Fruit fly (Drosophila melanogaster): ENCODE data around the gene Kif3C.

Kif3C gene

DNA sequence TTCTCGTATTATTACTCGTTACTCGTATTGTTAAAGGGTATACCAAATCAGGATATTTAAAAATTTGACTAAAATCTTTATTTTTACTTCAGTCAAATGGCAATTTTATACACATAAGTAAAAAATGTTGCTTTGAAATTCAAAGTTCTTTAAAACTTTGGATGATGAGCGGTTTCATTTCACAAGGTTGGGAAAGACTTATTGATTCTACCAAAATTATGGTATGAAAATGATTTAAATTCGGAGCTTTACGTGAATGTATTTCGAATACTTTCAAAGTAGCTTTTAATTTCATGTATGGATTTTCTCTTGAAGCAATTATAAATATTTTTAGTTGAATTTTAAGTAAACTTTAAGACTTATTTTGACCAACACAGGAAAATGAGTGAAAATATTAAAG is at the start of gene Kif3C:
Gene Kif3C, plus strand, starts transcription at position 301 of the 400 bp plus-strand sequence.
- no peak for TF ChIP-seq Eip93F (GFP tag; optimal IDR thresholded peaks at IDR 0.05)
- no peak for TF ChIP-seq CG10669 (GFP tag; optimal IDR thresholded peaks at IDR 0.05)
- no peak for TF ChIP-seq CG11294 (GFP tag; IDR thresholded peaks at IDR 0.05)
- TF ChIP-seq lz (GFP tag; optimal IDR thresholded peaks at IDR 0.05), result no peak
- no peak for TF ChIP-seq Hr38 (GFP tag; optimal IDR thresholded peaks at IDR 0.05)
- no peak for TF ChIP-seq CG8119 (GFP tag; IDR thresholded peaks at IDR 0.05)
- no peak for TF ChIP-seq CG6808 (GFP tag; optimal IDR thresholded peaks at IDR 0.05)
- TF ChIP-seq spab (GFP tag; optimal IDR thresholded peaks at IDR 0.05), result no peak
- no peak for TF ChIP-seq Hr4 (GFP tag; optimal IDR thresholded peaks at IDR 0.05)
- no peak for TF ChIP-seq salr (GFP tag; optimal IDR thresholded peaks at IDR 0.05)
- no peak for TF ChIP-seq Blimp-1 (GFP tag; optimal IDR thresholded peaks at IDR 0.05)

DNA sequence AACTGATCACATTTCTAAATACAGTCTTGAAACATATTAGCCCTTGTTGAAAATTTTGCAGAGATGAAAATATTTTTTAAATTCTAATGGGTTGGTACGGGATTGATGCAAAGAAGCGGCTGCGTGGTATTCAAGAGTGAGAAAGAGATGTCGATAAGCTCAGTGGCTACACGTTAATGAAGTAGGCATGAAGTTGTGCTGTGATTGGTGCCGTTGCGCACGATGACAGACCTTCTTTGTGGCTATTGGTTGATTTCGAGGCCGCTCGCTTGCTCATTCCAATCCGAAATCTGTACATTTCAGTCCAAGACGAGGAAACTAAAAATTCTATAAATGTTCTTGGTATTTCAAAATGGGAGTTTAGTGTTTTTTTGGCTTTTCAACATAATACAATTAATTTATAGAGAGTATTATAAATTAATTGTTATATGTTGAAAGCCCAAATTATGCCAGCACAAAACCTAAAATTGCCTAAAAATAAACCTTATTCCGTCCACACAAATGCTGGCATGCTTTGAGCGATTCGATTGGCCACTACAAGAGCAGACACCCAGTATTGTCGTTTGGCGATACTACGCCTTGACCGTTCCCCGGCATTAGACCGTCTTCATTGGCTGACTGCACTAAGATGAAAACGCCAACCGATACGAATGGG is 49.5 kb upstream of the Kif3C start:
- TF ChIP-seq Met (GFP tag; optimal IDR thresholded peaks at IDR 0.05), result no peak
- no peak for TF ChIP-seq pdm3 (GFP tag; optimal IDR thresholded peaks at IDR 0.05)
- TF ChIP-seq Ets21C (GFP tag; optimal IDR thresholded peaks at IDR 0.05), result no peak
- TF ChIP-seq CG16779 (tag; optimal IDR thresholded peaks at IDR 0.05), result no peak
- TF ChIP-seq salr (GFP tag; optimal IDR thresholded peaks at IDR 0.05), result no peak

DNA sequence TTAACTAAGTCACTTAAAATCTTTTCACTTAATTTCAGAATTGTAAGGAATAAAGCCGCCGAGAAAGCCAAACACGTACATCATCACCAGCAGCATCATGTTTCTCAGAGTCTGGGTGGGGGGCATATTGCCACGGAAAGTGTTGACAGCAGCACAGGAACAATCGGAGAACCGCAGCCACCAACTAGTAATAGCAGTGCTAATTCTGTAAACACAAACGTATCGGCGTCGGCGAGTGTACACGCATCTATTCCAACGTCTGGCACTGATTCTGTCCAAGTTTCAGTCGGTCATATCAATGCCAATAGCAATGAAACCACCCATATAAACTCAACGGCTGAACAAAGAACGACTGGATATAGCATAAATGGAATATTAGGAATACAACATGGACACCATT is 41.2 kb upstream of the Kif3C start:
- TF ChIP-seq CG11294 (GFP tag; IDR thresholded peaks at IDR 0.05) (no peak), lz (GFP tag; optimal IDR thresholded peaks at IDR 0.05) (no peak), Smox (GFP tag; optimal IDR thresholded peaks at IDR 0.05) (no peak), dsx (GFP tag; optimal IDR thresholded peaks at IDR 0.05; ENCODE audit: poor library complexity, severe bottlenecking) (no peak), acj6 (GFP tag; optimal IDR thresholded peaks at IDR 0.05) (no peak), CG3919 (GFP tag; optimal IDR thresholded peaks at IDR 0.05) (no peak), CG9139 (GFP tag; optimal IDR thresholded peaks at IDR 0.05) (no peak), fd85E (GFP tag; optimal IDR thresholded peaks at IDR 0.05) (no peak), achi (GFP tag; optimal IDR thresholded peaks at IDR 0.05) (no peak), Eip93F (GFP tag; optimal IDR thresholded peaks at IDR 0.05) (no peak), Met (GFP tag; optimal IDR thresholded peaks at IDR 0.05) (no peak), Hr38 (GFP tag; optimal IDR thresholded peaks at IDR 0.05) (no peak), CG6163 (GFP tag; IDR thresholded peaks at IDR 0.05) (no peak), CG10631 (GFP tag; optimal IDR thresholded peaks at IDR 0.05) (no peak), Lpt (GFP tag; optimal IDR thresholded peaks at IDR 0.05) (no peak), ss (GFP tag; optimal IDR thresholded peaks at IDR 0.05) (no peak)

DNA sequence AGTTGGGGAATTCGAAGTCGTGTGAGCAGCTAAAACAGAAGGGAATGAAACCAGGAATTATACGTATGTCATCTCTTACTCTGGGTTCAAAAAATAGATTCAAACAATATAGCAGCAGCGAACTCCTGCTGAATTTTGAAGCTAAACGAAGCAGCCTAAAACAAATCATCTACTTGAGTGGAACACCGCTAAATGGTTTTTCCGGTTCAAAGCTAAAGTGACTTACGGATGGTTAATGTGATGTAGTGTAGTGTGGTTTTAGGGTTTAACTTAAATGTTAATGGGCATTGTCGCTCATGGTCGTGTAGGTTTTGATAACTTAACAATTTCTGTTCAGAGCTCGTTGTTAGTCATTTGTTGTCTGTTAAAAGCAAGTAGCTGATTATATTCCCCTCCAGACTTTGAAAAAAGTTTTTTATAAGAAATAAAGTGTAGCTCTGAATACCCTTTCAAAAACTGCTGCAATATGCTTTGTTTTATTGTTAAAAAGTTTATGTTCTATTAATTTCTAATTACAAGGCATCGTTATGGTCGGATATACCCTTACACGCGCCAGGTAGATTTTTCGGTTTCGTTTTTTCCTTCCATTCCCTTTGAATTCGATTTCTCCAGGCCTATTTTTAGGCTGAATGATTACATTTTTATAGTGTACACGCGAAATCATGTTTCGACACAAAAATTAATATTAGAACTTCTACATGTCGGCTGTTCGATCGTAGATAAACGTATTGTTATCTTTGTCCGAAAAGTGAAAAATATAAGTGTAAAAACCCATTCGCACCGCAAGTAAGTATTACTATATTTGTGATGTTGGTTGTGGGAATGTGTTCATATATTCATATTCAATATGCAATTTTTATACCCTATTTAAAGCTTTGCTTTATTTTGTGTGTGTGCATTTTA is 34.1 kb upstream of the Kif3C start:
- TF ChIP-seq esn (GFP tag; optimal IDR thresholded peaks at IDR 0.05) (peak; percentile 96), CG7368 (GFP tag; optimal IDR thresholded peaks at IDR 0.05) (no peak), topi (GFP tag; optimal IDR thresholded peaks at IDR 0.05) (peak; percentile 93), eg (GFP tag; IDR thresholded peaks at IDR 0.05) (no peak), CG8319 (GFP tag; optimal IDR thresholded peaks at IDR 0.05) (peak; percentile 85), CG3032 (tag; optimal IDR thresholded peaks at IDR 0.05) (peak; percentile 85), Hr38 (GFP tag; optimal IDR thresholded peaks at IDR 0.05) (peak; percentile 47), CG6163 (GFP tag; IDR thresholded peaks at IDR 0.05) (no peak), fd85E (GFP tag; optimal IDR thresholded peaks at IDR 0.05) (peak; percentile 68), CG32006 (GFP tag; optimal IDR thresholded peaks at IDR 0.05) (no peak), CG9139 (GFP tag; optimal IDR thresholded peaks at IDR 0.05) (no peak), Met (GFP tag; optimal IDR thresholded peaks at IDR 0.05) (peak; percentile 94), Ets96B (tag; optimal IDR thresholded peaks at IDR 0.05) (peak; percentile 92), dac (GFP tag; optimal IDR thresholded peaks at IDR 0.05) (peak; percentile 88), CG1621 (tag; optimal IDR thresholded peaks at IDR 0.05) (no peak), CG11294 (GFP tag; IDR thresholded peaks at IDR 0.05) (no peak), Hr4 (GFP tag; optimal IDR thresholded peaks at IDR 0.05) (peak; percentile 96), fd59A (GFP tag; optimal IDR thresholded peaks at IDR 0.05) (no peak), Gug (GFP tag; IDR thresholded peaks at IDR 0.05) (no peak), spab (GFP tag; optimal IDR thresholded peaks at IDR 0.05) (no peak), CG11762 (GFP tag; optimal IDR thresholded peaks at IDR 0.05; ENCODE audit: insufficient read depth) (peak; percentile 89), Sox15 (GFP tag; optimal IDR thresholded peaks at IDR 0.05) (peak; percentile 74), CG3919 (GFP tag; optimal IDR thresholded peaks at IDR 0.05) (no peak), CG10631 (GFP tag; optimal IDR thresholded peaks at IDR 0.05) (peak; percentile 92), Blimp-1 (GFP tag; optimal IDR thresholded peaks at IDR 0.05) (peak; percentile 55), CG6276 (GFP tag; optimal IDR thresholded peaks at IDR 0.05) (no peak)
